Worm (Caenorhabditis elegans): ENCODE measurements around the gene Y7A5A.5.

The Y7A5A.5 gene

ce11 chrX:15768532-15768931 lies 18.1 kb downstream of the Y7A5A.5 start:
- TF ChIP-seq ztf-23 (GFP tag; IDR thresholded peaks at IDR 0.05) (no peak), med-1 (GFP tag; optimal IDR thresholded peaks at IDR 0.05; ENCODE audit: insufficient read depth) (no peak), tab-1 (GFP tag; IDR thresholded peaks at IDR 0.05) (no peak), klf-2 (GFP tag; conservative IDR thresholded peaks at IDR 0.05) (no peak), T22C8.4 (GFP tag; IDR thresholded peaks at IDR 0.05) (no peak), cog-1 (tag; optimal IDR thresholded peaks at IDR 0.05) (no peak), ref-1 (GFP tag; conservative IDR thresholded peaks at IDR 0.05) (no peak), flt-1 (GFP tag; IDR thresholded peaks at IDR 0.05) (no peak), ztf-29 (GFP tag; IDR thresholded peaks at IDR 0.05) (no peak)

ce11 chrX:15766861-15767260 lies 19.8 kb downstream of the Y7A5A.5 start:
- TF ChIP-seq flt-1 (GFP tag; IDR thresholded peaks at IDR 0.05) (no peak), ztf-29 (GFP tag; IDR thresholded peaks at IDR 0.05) (no peak), cog-1 (tag; optimal IDR thresholded peaks at IDR 0.05) (no peak), med-1 (GFP tag; optimal IDR thresholded peaks at IDR 0.05; ENCODE audit: insufficient read depth) (no peak), ref-1 (GFP tag; conservative IDR thresholded peaks at IDR 0.05) (no peak), tab-1 (GFP tag; IDR thresholded peaks at IDR 0.05) (no peak), T22C8.4 (GFP tag; IDR thresholded peaks at IDR 0.05) (no peak), ztf-23 (GFP tag; IDR thresholded peaks at IDR 0.05) (no peak), klf-2 (GFP tag; conservative IDR thresholded peaks at IDR 0.05) (no peak)

ce11 chrX:15766147-15766546 lies 20.5 kb downstream of the Y7A5A.5 start, which contains the start of gene bus-17:
TSS of gene bus-17 (minus strand) at chrX:15766354.
- TF ChIP-seq ztf-23 (GFP tag; IDR thresholded peaks at IDR 0.05) (no peak), klf-2 (GFP tag; conservative IDR thresholded peaks at IDR 0.05) (no peak), med-1 (GFP tag; optimal IDR thresholded peaks at IDR 0.05; ENCODE audit: insufficient read depth) (no peak), T22C8.4 (GFP tag; IDR thresholded peaks at IDR 0.05) (no peak), ztf-29 (GFP tag; IDR thresholded peaks at IDR 0.05) (no peak), flt-1 (GFP tag; IDR thresholded peaks at IDR 0.05) (no peak), tab-1 (GFP tag; IDR thresholded peaks at IDR 0.05) (no peak)

- no peak for TF ChIP-seq ref-1 (GFP tag; conservative IDR thresholded peaks at IDR 0.05)
- TF ChIP-seq tab-1 (GFP tag; IDR thresholded peaks at IDR 0.05), result no peak
- TF ChIP-seq klf-2 (GFP tag; conservative IDR thresholded peaks at IDR 0.05), result no peak
- no peak for TF ChIP-seq flt-1 (GFP tag; IDR thresholded peaks at IDR 0.05)
- TF ChIP-seq ztf-29 (GFP tag; IDR thresholded peaks at IDR 0.05), result no peak
- TF ChIP-seq T22C8.4 (GFP tag; IDR thresholded peaks at IDR 0.05), result no peak
Observed at ce11 chrX:15759222-15759621, 27.4 kb downstream of the Y7A5A.5 start.

- TF ChIP-seq tab-1 (GFP tag; IDR thresholded peaks at IDR 0.05) (no peak), ztf-23 (GFP tag; IDR thresholded peaks at IDR 0.05) (no peak), T22C8.4 (GFP tag; IDR thresholded peaks at IDR 0.05) (no peak), med-1 (GFP tag; optimal IDR thresholded peaks at IDR 0.05; ENCODE audit: insufficient read depth) (no peak), ztf-29 (GFP tag; IDR thresholded peaks at IDR 0.05) (no peak), flt-1 (GFP tag; IDR thresholded peaks at IDR 0.05) (no peak), ref-1 (GFP tag; conservative IDR thresholded peaks at IDR 0.05) (no peak), klf-2 (GFP tag; conservative IDR thresholded peaks at IDR 0.05) (no peak), cog-1 (tag; optimal IDR thresholded peaks at IDR 0.05) (no peak)
Observed at ce11 chrX:15757169-15757568, 29.5 kb downstream of the Y7A5A.5 start, which contains the start of gene wrt-4. TSS of gene wrt-4 (minus strand) at chrX:15757269.

ce11 chrX:15751245-15751644 lies 35.4 kb downstream of the Y7A5A.5 start:
- TF ChIP-seq klf-2 (GFP tag; conservative IDR thresholded peaks at IDR 0.05), result no peak
- no peak for TF ChIP-seq tab-1 (GFP tag; IDR thresholded peaks at IDR 0.05)
- no peak for TF ChIP-seq cog-1 (tag; optimal IDR thresholded peaks at IDR 0.05)
- no peak for TF ChIP-seq ztf-29 (GFP tag; IDR thresholded peaks at IDR 0.05)
- no peak for TF ChIP-seq T22C8.4 (GFP tag; IDR thresholded peaks at IDR 0.05)
- no peak for TF ChIP-seq flt-1 (GFP tag; IDR thresholded peaks at IDR 0.05)

- TF ChIP-seq ztf-29 (GFP tag; IDR thresholded peaks at IDR 0.05) (no peak), ref-1 (GFP tag; conservative IDR thresholded peaks at IDR 0.05) (no peak), T22C8.4 (GFP tag; IDR thresholded peaks at IDR 0.05) (0 out of 2 replicates have a peak, but pooled peaks have one; percentile 5), tab-1 (GFP tag; IDR thresholded peaks at IDR 0.05) (0 out of 2 replicates have a peak, but pooled peaks have one; percentile 17), med-1 (GFP tag; optimal IDR thresholded peaks at IDR 0.05; ENCODE audit: insufficient read depth) (no peak), flt-1 (GFP tag; IDR thresholded peaks at IDR 0.05) (0 out of 2 replicates have a peak, but pooled peaks have one; percentile 13), ztf-23 (GFP tag; IDR thresholded peaks at IDR 0.05) (no peak), klf-2 (GFP tag; conservative IDR thresholded peaks at IDR 0.05) (no peak), cog-1 (tag; optimal IDR thresholded peaks at IDR 0.05) (no peak)
Observed at ce11 chrX:15747814-15748213, 38.8 kb downstream of the Y7A5A.5 start.

ce11 chrX:15746705-15747104 lies 39.9 kb downstream of the Y7A5A.5 start, which contains the start of gene srxa-9:
TSS of gene srxa-9 (plus strand) at chrX:15747005.
- TF ChIP-seq ref-1 (GFP tag; conservative IDR thresholded peaks at IDR 0.05) (no peak), cog-1 (tag; optimal IDR thresholded peaks at IDR 0.05) (no peak), med-1 (GFP tag; optimal IDR thresholded peaks at IDR 0.05; ENCODE audit: insufficient read depth) (no peak)

ce11 chrX:15742310-15742709 lies 44.3 kb downstream of the Y7A5A.5 start, which contains the start of gene nhr-255:
TSS of gene nhr-255 (plus strand) at chrX:15742610.
- no peak for TF ChIP-seq cog-1 (tag; optimal IDR thresholded peaks at IDR 0.05)
- TF ChIP-seq klf-2 (GFP tag; conservative IDR thresholded peaks at IDR 0.05), result no peak
- TF ChIP-seq med-1 (GFP tag; optimal IDR thresholded peaks at IDR 0.05; ENCODE audit: insufficient read depth), result no peak
- TF ChIP-seq tab-1 (GFP tag; IDR thresholded peaks at IDR 0.05), result no peak
- TF ChIP-seq flt-1 (GFP tag; IDR thresholded peaks at IDR 0.05), result no peak
- no peak for TF ChIP-seq T22C8.4 (GFP tag; IDR thresholded peaks at IDR 0.05)

ce11 chrX:15741852-15742251 lies 44.8 kb downstream of the Y7A5A.5 start:
- peak; percentile 84 for TF ChIP-seq cog-1 (tag; optimal IDR thresholded peaks at IDR 0.05)
- peak; percentile 95 for TF ChIP-seq ztf-23 (GFP tag; IDR thresholded peaks at IDR 0.05)
- TF ChIP-seq ztf-29 (GFP tag; IDR thresholded peaks at IDR 0.05), result peak; percentile 88
- peak; percentile 96 for TF ChIP-seq flt-1 (GFP tag; IDR thresholded peaks at IDR 0.05)
- TF ChIP-seq ref-1 (GFP tag; conservative IDR thresholded peaks at IDR 0.05), result peak; percentile 88
- peak; percentile 96 for TF ChIP-seq tab-1 (GFP tag; IDR thresholded peaks at IDR 0.05)
- peak; percentile 68 for TF ChIP-seq med-1 (GFP tag; optimal IDR thresholded peaks at IDR 0.05; ENCODE audit: insufficient read depth)
- TF ChIP-seq klf-2 (GFP tag; conservative IDR thresholded peaks at IDR 0.05), result peak; percentile 92
- peak; percentile 91 for TF ChIP-seq T22C8.4 (GFP tag; IDR thresholded peaks at IDR 0.05)

All from whole organism, midembryonic.